Worm (Caenorhabditis elegans): ENCODE results near the gene R08A2.2.

DNA sequence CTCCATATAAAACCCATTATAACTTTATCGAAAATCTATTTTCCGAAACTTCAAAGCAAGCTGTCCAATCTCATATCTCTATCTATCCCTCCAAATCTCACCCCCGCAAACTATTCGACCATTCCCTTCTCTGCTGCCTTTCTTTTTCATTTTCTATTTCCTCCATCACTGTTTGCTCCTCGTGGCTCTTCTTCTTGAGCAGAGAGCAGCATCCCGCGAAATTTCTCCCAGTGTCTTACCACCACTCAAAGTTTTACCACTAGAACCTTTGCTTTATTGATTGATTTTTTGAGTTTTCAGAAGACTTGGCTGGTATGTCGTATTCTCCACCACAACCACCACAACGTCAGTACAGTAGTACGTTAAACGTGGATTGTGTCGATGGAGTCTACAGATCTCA lies 13.8 kb upstream of the R08A2.2 start, which contains the start of gene oig-3:
- no peak for TF ChIP-seq unc-39 (tag; optimal IDR thresholded peaks at IDR 0.05)
- no peak for TF ChIP-seq ztf-11 (tag; optimal IDR thresholded peaks at IDR 0.05)
- no peak for TF ChIP-seq egl-27 (tag; optimal IDR thresholded peaks at IDR 0.05)
- no peak for TF ChIP-seq fos-1 (tag; optimal IDR thresholded peaks at IDR 0.05)
- no peak for TF ChIP-seq R02D3.7 (tag; optimal IDR thresholded peaks at IDR 0.05)
- no peak for TF ChIP-seq elt-3 (tag; optimal IDR thresholded peaks at IDR 0.05)
- no peak for TF ChIP-seq nhr-6 (tag; optimal IDR thresholded peaks at IDR 0.05)
- TF ChIP-seq nhr-77 (tag; optimal IDR thresholded peaks at IDR 0.05) = no peak
- TF ChIP-seq elt-1 (tag; optimal IDR thresholded peaks at IDR 0.05) = no peak
- no peak for TF ChIP-seq unc-62 (GFP tag; optimal IDR thresholded peaks at IDR 0.05)
- no peak for TF ChIP-seq ama-1 (optimal IDR thresholded peaks at IDR 0.05)

Measured in whole organism, L2 larva.